Worm (Caenorhabditis elegans): Measurements from ENCODE around the gene sra-26.

Gene sra-26

DNA sequence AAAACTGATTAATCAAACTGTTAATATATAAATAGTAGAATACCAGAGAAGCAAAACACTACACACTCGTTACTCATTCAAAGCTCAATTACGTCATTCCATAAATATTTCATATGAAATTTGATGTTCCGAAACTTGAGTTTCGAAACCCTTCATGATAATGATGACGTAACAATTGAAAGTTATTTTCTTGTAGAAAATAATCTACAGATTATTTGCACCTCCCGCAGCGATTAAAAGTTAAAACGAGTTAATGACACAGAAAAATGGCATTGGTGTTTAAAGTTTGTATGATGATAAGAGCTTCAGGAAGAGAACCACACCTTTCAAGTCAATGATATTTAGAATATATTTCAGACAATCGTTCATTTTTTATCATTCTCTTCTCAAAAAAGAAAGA lies 22.3 kb upstream of the sra-26 start, which contains the start of gene H43E16.1:
Gene H43E16.1 (plus strand): TSS at position 375 of the 400 bp plus-strand sequence.
- TF ChIP-seq gmeb-1 (tag; optimal IDR thresholded peaks at IDR 0.05) (no peak), nhr-12 (tag; optimal IDR thresholded peaks at IDR 0.05) (no peak), C34F6.9 (tag; optimal IDR thresholded peaks at IDR 0.05) (no peak), nhr-10 (tag; optimal IDR thresholded peaks at IDR 0.05) (no peak), unc-55 (GFP tag; optimal IDR thresholded peaks at IDR 0.05) (no peak), skn-1 (tag; optimal IDR thresholded peaks at IDR 0.05) (no peak), sem-4 (tag; optimal IDR thresholded peaks at IDR 0.05) (no peak), blmp-1 (tag; optimal IDR thresholded peaks at IDR 0.05; ENCODE audit: insufficient read depth) (no peak), R02D3.7 (tag; optimal IDR thresholded peaks at IDR 0.05) (no peak), fos-1 (tag; optimal IDR thresholded peaks at IDR 0.05) (peak; percentile 95), egl-27 (tag; optimal IDR thresholded peaks at IDR 0.05) (no peak), mab-5 (tag; optimal IDR thresholded peaks at IDR 0.05) (no peak), sma-9 (GFP tag; optimal IDR thresholded peaks at IDR 0.05) (peak; percentile 45), sma-9 (tag; optimal IDR thresholded peaks at IDR 0.05) (no peak)

DNA sequence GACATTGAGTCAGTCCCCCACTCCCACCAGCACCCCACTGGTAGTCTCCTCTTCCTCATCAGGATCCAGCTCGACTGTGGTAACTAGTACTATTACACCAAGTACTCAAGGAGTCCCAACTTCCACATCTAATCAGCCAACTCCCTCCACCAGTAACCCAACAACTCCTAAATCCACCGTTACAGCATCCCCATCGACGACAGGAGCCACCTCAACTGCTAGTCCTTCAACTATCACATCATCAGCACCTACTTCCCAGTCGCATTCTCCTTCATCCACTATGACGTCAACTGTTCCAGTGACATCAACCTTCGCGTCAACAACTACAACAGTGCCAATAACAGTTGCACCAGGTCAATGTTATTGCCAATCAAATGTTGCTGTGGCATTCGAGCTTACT lies 16.9 kb upstream of the sra-26 start:
- TF ChIP-seq crh-2 (tag; optimal IDR thresholded peaks at IDR 0.05): no peak
- no peak for TF ChIP-seq alr-1 (tag; optimal IDR thresholded peaks at IDR 0.05)
- TF ChIP-seq snpc-4 (tag; optimal IDR thresholded peaks at IDR 0.05): no peak
- TF ChIP-seq nhr-11 (tag; optimal IDR thresholded peaks at IDR 0.05): no peak
- TF ChIP-seq nhr-237 (tag; optimal IDR thresholded peaks at IDR 0.05): no peak
- no peak for TF ChIP-seq F13H6.1 (tag; optimal IDR thresholded peaks at IDR 0.05)
- no peak for TF ChIP-seq sma-3 (GFP tag; optimal IDR thresholded peaks at IDR 0.05)
- TF ChIP-seq nhr-12 (tag; optimal IDR thresholded peaks at IDR 0.05): no peak
- TF ChIP-seq elt-1 (tag; optimal IDR thresholded peaks at IDR 0.05): no peak
- no peak for TF ChIP-seq ceh-82 (tag; optimal IDR thresholded peaks at IDR 0.05)
- TF ChIP-seq nhr-77 (tag; optimal IDR thresholded peaks at IDR 0.05): no peak
- TF ChIP-seq unc-39 (tag; optimal IDR thresholded peaks at IDR 0.05): no peak
- TF ChIP-seq egl-27 (tag; optimal IDR thresholded peaks at IDR 0.05): no peak
- no peak for TF ChIP-seq nhr-25 (tag; optimal IDR thresholded peaks at IDR 0.05)
- no peak for TF ChIP-seq nhr-129 (tag; optimal IDR thresholded peaks at IDR 0.05)
- no peak for TF ChIP-seq mab-5 (tag; optimal IDR thresholded peaks at IDR 0.05)

DNA sequence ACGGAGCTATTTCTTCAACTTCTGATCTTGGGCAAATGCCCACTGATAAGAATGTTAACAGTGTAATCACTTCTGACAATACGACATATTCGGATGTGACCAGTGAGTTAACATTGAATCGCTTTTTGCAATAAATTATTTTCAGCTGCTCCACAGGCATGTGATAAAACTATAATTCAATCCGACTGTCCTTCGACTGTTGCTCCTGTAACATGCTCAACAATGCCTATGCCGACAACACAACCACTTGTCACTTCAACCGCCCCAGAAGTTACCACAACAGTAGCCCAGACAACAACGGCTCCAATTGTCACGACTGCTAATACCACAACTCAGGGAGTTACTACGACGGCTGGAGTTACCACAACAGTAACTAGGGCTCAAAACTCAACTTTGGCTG lies 15.9 kb upstream of the sra-26 start:
- no peak for TF ChIP-seq peb-1 (tag; optimal IDR thresholded peaks at IDR 0.05)
- no peak for TF ChIP-seq ztf-1 (GFP tag; conservative IDR thresholded peaks at IDR 0.05)
- TF ChIP-seq mdl-1 (tag; optimal IDR thresholded peaks at IDR 0.05): no peak
- no peak for TF ChIP-seq lsy-2 (tag; optimal IDR thresholded peaks at IDR 0.05)
- TF ChIP-seq aly-2 (tag; optimal IDR thresholded peaks at IDR 0.05): no peak
- no peak for TF ChIP-seq Y55F3AM.14 (GFP tag; optimal IDR thresholded peaks at IDR 0.05)
- no peak for TF ChIP-seq elt-3 (tag; optimal IDR thresholded peaks at IDR 0.05)
- no peak for TF ChIP-seq nhr-10 (tag; optimal IDR thresholded peaks at IDR 0.05)
- TF ChIP-seq ztf-11 (tag; optimal IDR thresholded peaks at IDR 0.05): no peak
- no peak for TF ChIP-seq ama-1 (optimal IDR thresholded peaks at IDR 0.05)
- no peak for TF ChIP-seq mbf-1 (tag; optimal IDR thresholded peaks at IDR 0.05)
- no peak for TF ChIP-seq nhr-237 (tag; optimal IDR thresholded peaks at IDR 0.05)
- TF ChIP-seq nhr-11 (tag; optimal IDR thresholded peaks at IDR 0.05): no peak
- TF ChIP-seq lin-39 (tag; optimal IDR thresholded peaks at IDR 0.05): no peak
- no peak for TF ChIP-seq nhr-21 (tag; optimal IDR thresholded peaks at IDR 0.05)

DNA sequence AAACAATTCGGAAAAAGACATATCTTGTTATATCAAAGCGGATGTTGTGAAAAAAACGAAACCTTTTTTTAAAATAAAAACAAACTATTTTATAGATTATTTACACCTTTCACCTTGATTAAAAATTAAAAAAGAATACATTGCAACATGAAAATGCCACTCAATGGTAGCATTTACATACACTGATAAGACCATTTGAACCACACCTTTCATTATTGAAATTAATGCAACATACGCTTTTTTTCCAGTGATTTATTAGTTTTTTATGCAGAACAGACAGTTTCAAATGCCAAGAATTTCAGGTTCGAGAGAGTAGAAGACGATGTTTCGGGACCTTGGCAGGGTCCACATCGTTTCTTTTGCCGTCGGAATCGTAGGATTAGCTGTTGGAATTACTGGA lies 15.0 kb upstream of the sra-26 start, which contains the start of gene T19D12.1:
Gene T19D12.1 (plus strand): TSS at position 301 of the 400 bp plus-strand sequence.
- no peak for TF ChIP-seq blmp-1 (tag; optimal IDR thresholded peaks at IDR 0.05; ENCODE audit: insufficient read depth)
- no peak for TF ChIP-seq ztf-4 (tag; optimal IDR thresholded peaks at IDR 0.05)
